6 worm cellular contexts compared by ENCODE assay signal in the genomic region with DNA sequence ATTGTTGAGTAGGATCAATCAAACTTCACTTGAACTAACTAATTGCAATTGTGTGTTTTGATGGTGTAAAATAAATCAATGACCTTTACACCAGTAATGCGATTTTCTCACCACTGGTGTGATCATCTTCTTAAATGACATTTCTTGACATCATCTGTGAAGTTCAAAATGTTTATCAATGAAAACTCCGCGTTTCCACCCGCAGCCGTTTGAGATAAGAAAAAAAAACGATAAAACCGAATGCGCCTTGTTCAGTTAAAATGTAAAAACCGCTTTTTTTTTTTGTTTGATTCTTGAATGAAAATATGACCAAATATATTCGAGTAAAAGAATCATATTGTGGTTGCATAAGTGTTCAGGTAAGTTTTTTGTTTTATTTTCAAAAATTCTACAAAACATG.
A peak's percentile ranks its signal among the peaks of the same experiment; 100 is the strongest.
TF ChIP-seq lines count a peak whose summit lies in the region.

A gene (plus strand): TSS at position 223 of the 400 bp plus-strand sequence.

TF ChIP-seq in whole organism, L1 larva, 84 proteins besides CTCF, POLR2A, EP300 and RAD21:
- no peak for TF ChIP-seq unc-62 (GFP tag; optimal IDR thresholded peaks at IDR 0.05; lab: Kevin White, UChicago)
- peak; percentile 48 for TF ChIP-seq elt-2 (tag; optimal IDR thresholded peaks at IDR 0.05; lab: Kevin White, UChicago)
TF ChIP-seq in whole organism, L1 larva: peak in this region for 1.

TF ChIP-seq in whole organism, L2 larva, 48 proteins besides CTCF, POLR2A, EP300 and RAD21:
- TF ChIP-seq nhr-237 (tag; optimal IDR thresholded peaks at IDR 0.05; lab: Kevin White, UChicago) (no peak), fos-1 (tag; optimal IDR thresholded peaks at IDR 0.05; lab: Kevin White, UChicago) (peak; percentile 23)

TF ChIP-seq in whole organism, L3 larva, 47 proteins besides CTCF, POLR2A, EP300 and RAD21:
- TF ChIP-seq ZK546.5 (tag; optimal IDR thresholded peaks at IDR 0.05; lab: Kevin White, UChicago) (no peak), unc-39 (tag; optimal IDR thresholded peaks at IDR 0.05; lab: Kevin White, UChicago) (no peak), aly-2 (tag; optimal IDR thresholded peaks at IDR 0.05; lab: Kevin White, UChicago) (no peak), nhr-67 (tag; optimal IDR thresholded peaks at IDR 0.05; lab: Kevin White, UChicago) (no peak), pqm-1 (tag; optimal IDR thresholded peaks at IDR 0.05; lab: Kevin White, UChicago) (peak; percentile 46), zag-1 (tag; optimal IDR thresholded peaks at IDR 0.05; lab: Kevin White, UChicago) (no peak), ztf-11 (tag; optimal IDR thresholded peaks at IDR 0.05; lab: Kevin White, UChicago) (no peak), elt-2 (tag; optimal IDR thresholded peaks at IDR 0.05; lab: Kevin White, UChicago) (peak; percentile 67)

TF ChIP-seq in whole organism, L4 larva, 104 proteins besides CTCF, POLR2A, EP300 and RAD21:
- TF ChIP-seq ceh-28 (tag; optimal IDR thresholded peaks at IDR 0.05; lab: Kevin White, UChicago) (no peak), daf-16 (GFP tag; optimal IDR thresholded peaks at IDR 0.05; lab: Kevin White, UChicago) (no peak), daf-16 (tag; optimal IDR thresholded peaks at IDR 0.05; lab: Kevin White, UChicago) (peak; percentile 56), dmd-6 (GFP tag; IDR thresholded peaks at IDR 0.05; lab: Robert Waterston, UW) (peak; percentile 16; the same call in 1 of the 2 replicates), mep-1 (tag; optimal IDR thresholded peaks at IDR 0.05; lab: Kevin White, UChicago) (no peak), nhr-10 (tag; optimal IDR thresholded peaks at IDR 0.05; lab: Kevin White, UChicago) (no peak), dve-1 (tag; optimal IDR thresholded peaks at IDR 0.05; lab: Kevin White, UChicago; ENCODE audit: insufficient read depth) (peak; percentile 21), pqm-1 (tag; optimal IDR thresholded peaks at IDR 0.05; lab: Kevin White, UChicago) (peak; percentile 64)

TF ChIP-seq in whole organism, late embryonic, 69 proteins besides CTCF, POLR2A, EP300 and RAD21:
- TF ChIP-seq elt-4 (tag; optimal IDR thresholded peaks at IDR 0.05; lab: Kevin White, UChicago) (no peak), elt-2 (tag; optimal IDR thresholded peaks at IDR 0.05; lab: Kevin White, UChicago) (peak; percentile 14)

TF ChIP-seq in whole organism, young adult, 124 proteins besides CTCF, POLR2A, EP300 and RAD21:
- TF ChIP-seq F52B5.7 (tag; optimal IDR thresholded peaks at IDR 0.05; lab: Kevin White, UChicago) (no peak), attf-5 (GFP tag; optimal IDR thresholded peaks at IDR 0.05; lab: Kevin White, UChicago) (no peak), nhr-80 (tag; optimal IDR thresholded peaks at IDR 0.05; lab: Kevin White, UChicago) (peak; percentile 39), ceh-79 (tag; optimal IDR thresholded peaks at IDR 0.05; lab: Kevin White, UChicago) (no peak), rcor-1 (GFP tag; IDR thresholded peaks at IDR 0.05; lab: Robert Waterston, UW) (no peak), ama-1 (optimal IDR thresholded peaks at IDR 0.05; lab: Kevin White, UChicago) (no peak), ama-1 (GFP tag; optimal IDR thresholded peaks at IDR 0.05; lab: Kevin White, UChicago) (no peak), ztf-26 (tag; optimal IDR thresholded peaks at IDR 0.05; lab: Kevin White, UChicago) (no peak), Y56A3A.18 (GFP tag; IDR thresholded peaks at IDR 0.05; lab: Robert Waterston, UW) (no peak)
